Worm (Caenorhabditis elegans) whole organism, L3 larva: ENCODE data around the gene C29F9.9.

Experiments
- ZK546.5 ChIP-seq: sonication (generic microtip); optimal IDR thresholded peaks from 2 replicates; lab custom pipeline; 2017; ENCODE audit warnings: missing biosample characterization, missing genetic modification characterization
- ama-1 ChIP-seq: fragments of 150-350 bp; optimal IDR thresholded peaks from 2 replicates; lab custom pipeline; 2018
- ceh-16 ChIP-seq: sonication (generic microtip); optimal IDR thresholded peaks from 2 replicates; lab custom pipeline; 2017; ENCODE audit warnings: missing biosample characterization, missing genetic modification characterization
- ceh-82 ChIP-seq: fragments of 150-350 bp; optimal IDR thresholded peaks from 2 replicates; lab custom pipeline; 2014; ENCODE audit warnings: missing biosample characterization, missing genetic modification characterization
- fkh-10 ChIP-seq: sonication (generic microtip); optimal IDR thresholded peaks from 2 replicates; lab custom pipeline; 2017; ENCODE audit warnings: missing biosample characterization, missing genetic modification reagents, missing genetic modification characterization
- nfya-1 ChIP-seq: sonication (generic microtip); optimal IDR thresholded peaks from 2 replicates; lab custom pipeline; 2017; ENCODE audit warnings: missing genetic modification characterization, mild to moderate bottlenecking, missing compliant biosample characterization, antibody characterized with exemption, moderate library complexity; ENCODE audit not compliant: insufficient read depth
- nhr-23 ChIP-seq: fragments of 150-350 bp; optimal IDR thresholded peaks from 2 replicates; lab custom pipeline; 2014; ENCODE audit warnings: missing biosample characterization, missing genetic modification reagents, missing genetic modification characterization
- nhr-237 ChIP-seq: fragments of 150-350 bp; optimal IDR thresholded peaks from 2 replicates; lab custom pipeline; 2014; ENCODE audit warnings: missing biosample characterization, missing genetic modification characterization
- nhr-43 ChIP-seq: sonication (generic microtip); optimal IDR thresholded peaks from 2 replicates; lab custom pipeline; 2016; ENCODE audit warnings: mild to moderate bottlenecking, missing genetic modification characterization, missing compliant biosample characterization; ENCODE audit not compliant: poor library complexity, severe bottlenecking
- pha-4 ChIP-seq: fragments of 150-350 bp; optimal IDR thresholded peaks from 2 replicates; lab custom pipeline; 2014; ENCODE audit warnings: missing biosample characterization, missing genetic modification reagents, missing genetic modification characterization
- sea-2 ChIP-seq: fragments of 150-350 bp; sonication (generic microtip); optimal IDR thresholded peaks from 4 replicates; lab custom pipeline; 2014; ENCODE audit warnings: missing biosample characterization, missing genetic modification reagents, missing genetic modification characterization
- skn-1 ChIP-seq: fragments of 150-350 bp; optimal IDR thresholded peaks from 2 replicates; lab custom pipeline; 2014; ENCODE audit warnings: missing biosample characterization, missing genetic modification characterization
- unc-62 ChIP-seq: fragments of 150-350 bp; sonication (generic microtip); optimal IDR thresholded peaks from 4 replicates; lab custom pipeline; 2014; ENCODE audit warnings: missing biosample characterization, missing genetic modification reagents, missing genetic modification characterization
- ztf-11 ChIP-seq: fragments of 150-350 bp; optimal IDR thresholded peaks from 2 replicates; lab custom pipeline; 2014; ENCODE audit warnings: missing biosample characterization, missing genetic modification characterization

- TF ChIP-seq sea-2 (GFP tag; lab: Kevin White, UChicago) (no peak), ama-1 (no peak), skn-1 (tag; lab: Kevin White, UChicago) (no peak), fkh-10 (GFP tag; lab: Kevin White, UChicago) (no peak), ZK546.5 (tag; lab: Kevin White, UChicago) (no peak), pha-4 (tag; lab: Kevin White, UChicago) (no peak), ceh-16 (tag; lab: Kevin White, UChicago) (no peak), nfya-1 (tag; lab: Kevin White, UChicago) (no peak), nhr-23 (no peak), nhr-237 (tag; lab: Kevin White, UChicago) (no peak), ceh-82 (tag; lab: Kevin White, UChicago) (no peak), unc-62 (no peak), nhr-43 (tag; lab: Kevin White, UChicago) (no peak), ztf-11 (tag; lab: Kevin White, UChicago) (no peak)
Measured at ce11 chrIII:117210-117609, 18.5 kb upstream of the C29F9.9 start, which contains the start of gene C29F9.5.
